Fruit fly (Drosophila melanogaster): ENCODE data around the gene rudhira.
A peak's percentile ranks its signal among the peaks of the same experiment; 100 is the strongest.

The rudhira gene

DNA sequence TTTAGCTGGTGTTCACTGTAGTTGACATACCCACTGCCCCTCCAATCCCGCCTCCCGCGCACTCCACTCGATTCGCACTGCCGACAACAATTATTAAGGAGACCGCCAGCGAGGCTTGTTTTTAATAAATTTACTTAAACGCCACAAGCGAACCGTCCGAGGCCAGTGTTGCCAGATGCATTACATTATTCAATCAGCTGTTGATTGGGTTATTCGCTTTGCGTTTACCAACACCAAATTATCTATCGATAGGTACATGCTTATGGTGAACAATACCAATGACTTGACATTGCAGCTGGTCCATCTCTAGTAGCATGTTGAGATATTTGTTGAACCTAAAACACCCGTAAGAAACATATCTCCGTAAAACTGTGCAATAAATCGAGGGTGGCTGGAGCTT lies 70.3 kb downstream of the rudhira start, which contains the start of the genes CG10353 and SelG (continued):
- no peak for TF ChIP-seq CG9817 (tag; optimal IDR thresholded peaks at IDR 0.05)
- TF ChIP-seq fru (optimal IDR thresholded peaks at IDR 0.05) = no peak
- TF ChIP-seq CG8478 (optimal IDR thresholded peaks at IDR 0.05) = no peak
- TF ChIP-seq crc (GFP tag; optimal IDR thresholded peaks at IDR 0.05) = no peak
- TF ChIP-seq CG8388 (GFP tag; optimal IDR thresholded peaks at IDR 0.05) = no peak
- peak; percentile 70 for TF ChIP-seq CHES-1-like (GFP tag; optimal IDR thresholded peaks at IDR 0.05)
- peak; percentile 27 for TF ChIP-seq CG18764 (GFP tag; optimal IDR thresholded peaks at IDR 0.05)
- TF ChIP-seq vfl (GFP tag; optimal IDR thresholded peaks at IDR 0.05) = peak; percentile 49
- peak; percentile 10 for TF ChIP-seq CG16863 (GFP tag; optimal IDR thresholded peaks at IDR 0.05)
- TF ChIP-seq HmgD (GFP tag; optimal IDR thresholded peaks at IDR 0.05) = peak; percentile 53
- no peak for TF ChIP-seq oc (tag; optimal IDR thresholded peaks at IDR 0.05)
- no peak for TF ChIP-seq seq (GFP tag; IDR thresholded peaks at IDR 0.05)
- TF ChIP-seq fd64A (GFP tag; optimal IDR thresholded peaks at IDR 0.05) = no peak
- TF ChIP-seq Dll (GFP tag; IDR thresholded peaks at IDR 0.05; ENCODE audit: partially characterized antibody) = peak; percentile 78
- TF ChIP-seq ap (GFP tag; IDR thresholded peaks at IDR 0.05) = no peak
- TF ChIP-seq Blimp-1 (GFP tag; optimal IDR thresholded peaks at IDR 0.05) = no peak
- no peak for TF ChIP-seq Fer3 (tag; optimal IDR thresholded peaks at IDR 0.05)
- TF ChIP-seq bcd (GFP tag; optimal IDR thresholded peaks at IDR 0.05) = peak; percentile 26
- no peak for TF ChIP-seq shn (GFP tag; optimal IDR thresholded peaks at IDR 0.05)
- no peak for TF ChIP-seq ro (GFP tag; IDR thresholded peaks at IDR 0.05)
- TF ChIP-seq HLHmδ (GFP tag; optimal IDR thresholded peaks at IDR 0.05) = no peak
- peak; percentile 80 for TF ChIP-seq Scr (GFP tag; IDR thresholded peaks at IDR 0.05; ENCODE audit: partially characterized antibody)
- TF ChIP-seq E2f2 (GFP tag; IDR thresholded peaks at IDR 0.05) = peak; percentile 46; the same call in 1 of the 2 replicates
- no peak for TF ChIP-seq trh (GFP tag; optimal IDR thresholded peaks at IDR 0.05)
- peak; percentile 56; the same call in 1 of the 2 replicates for TF ChIP-seq nerfin-2 (GFP tag; IDR thresholded peaks at IDR 0.05; ENCODE audit: partially characterized antibody)
- no peak for TF ChIP-seq D19B (GFP tag; optimal IDR thresholded peaks at IDR 0.05)
- no peak for TF ChIP-seq h (optimal IDR thresholded peaks at IDR 0.05)
- TF ChIP-seq ATbp (GFP tag; optimal IDR thresholded peaks at IDR 0.05) = no peak
- no peak for TF ChIP-seq crol (GFP tag; IDR thresholded peaks at IDR 0.05)
- TF ChIP-seq CG17328 (GFP tag; IDR thresholded peaks at IDR 0.05) = no peak
- TF ChIP-seq Opbp (GFP tag; IDR thresholded peaks at IDR 0.05; ENCODE audit: partially characterized antibody) = peak; percentile 89
- TF ChIP-seq CG6654 (GFP tag; optimal IDR thresholded peaks at IDR 0.05) = no peak
- TF ChIP-seq ems (GFP tag; optimal IDR thresholded peaks at IDR 0.05) = peak; percentile 35
- no peak for TF ChIP-seq D (optimal IDR thresholded peaks at IDR 0.05)
- TF ChIP-seq D (GFP tag; optimal IDR thresholded peaks at IDR 0.05) = no peak
- TF ChIP-seq CG34376 (GFP tag; optimal IDR thresholded peaks at IDR 0.05) = peak; percentile 44
- no peak for TF ChIP-seq fu2 (GFP tag; optimal IDR thresholded peaks at IDR 0.05)
- peak; percentile 82 for TF ChIP-seq unc-4 (GFP tag; IDR thresholded peaks at IDR 0.05; ENCODE audit: partially characterized antibody)
- no peak for TF ChIP-seq Hmx (GFP tag; optimal IDR thresholded peaks at IDR 0.05)
- no peak for TF ChIP-seq CG4820 (GFP tag; optimal IDR thresholded peaks at IDR 0.05)
- peak; percentile 75 for TF ChIP-seq inv (GFP tag; IDR thresholded peaks at IDR 0.05; ENCODE audit: partially characterized antibody)
- TF ChIP-seq sens-2 (GFP tag; IDR thresholded peaks at IDR 0.05) = no peak
- TF ChIP-seq CG32772 (GFP tag; IDR thresholded peaks at IDR 0.05) = no peak
- TF ChIP-seq CG7372 (GFP tag; IDR thresholded peaks at IDR 0.05) = no peak
- no peak for TF ChIP-seq CG1529 (GFP tag; optimal IDR thresholded peaks at IDR 0.05)
- TF ChIP-seq CG12659 (GFP tag; optimal IDR thresholded peaks at IDR 0.05) = peak; percentile 73
- peak; percentile 29 for TF ChIP-seq CG9797 (GFP tag; optimal IDR thresholded peaks at IDR 0.05)
- TF ChIP-seq CG2120 (GFP tag; optimal IDR thresholded peaks at IDR 0.05) = peak; percentile 75
- TF ChIP-seq CG4424 (GFP tag; optimal IDR thresholded peaks at IDR 0.05) = peak; percentile 27
- TF ChIP-seq stc (GFP tag; IDR thresholded peaks at IDR 0.05) = no peak
- peak; percentile 83 for TF ChIP-seq knrl (GFP tag; IDR thresholded peaks at IDR 0.05; ENCODE audit: partially characterized antibody)
- no peak for TF ChIP-seq slp2 (GFP tag; optimal IDR thresholded peaks at IDR 0.05)
- peak; percentile 43 for TF ChIP-seq CG7786 (GFP tag; optimal IDR thresholded peaks at IDR 0.05)

Data from whole organism, embryonic.